Fruit fly (Drosophila melanogaster): ENCODE data around the gene Qsox4.

Gene Qsox4

DNA sequence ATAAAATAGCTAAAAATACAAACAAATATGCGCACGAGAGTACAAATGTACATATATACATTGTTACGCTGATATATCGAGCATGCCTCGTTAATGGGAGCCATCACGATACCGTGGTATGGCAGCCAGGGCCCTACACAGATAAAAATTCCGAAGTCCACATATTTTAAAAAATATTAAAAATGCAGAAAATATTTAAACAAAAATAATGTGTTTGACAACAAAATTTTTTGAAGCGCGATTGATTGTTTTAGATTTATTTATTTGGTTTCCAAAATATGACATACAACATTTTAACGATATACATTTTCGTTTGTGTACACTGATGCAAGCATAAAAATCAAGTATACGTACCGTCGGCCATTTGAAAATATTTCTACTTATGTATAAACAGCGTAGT, 24.2 kb downstream of the Qsox4 start (continued):
- peak; percentile 60 for TF ChIP-seq Jarid2 (GFP tag; optimal IDR thresholded peaks at IDR 0.05)
- TF ChIP-seq NC2β (GFP tag; optimal IDR thresholded peaks at IDR 0.05) = no peak
- TF ChIP-seq CG1603 (tag; optimal IDR thresholded peaks at IDR 0.05) = peak; percentile 51
- TF ChIP-seq CG14965 (GFP tag; optimal IDR thresholded peaks at IDR 0.05; ENCODE audit: borderline replicate concordance) = no peak
- TF ChIP-seq CG6175 (GFP tag; IDR thresholded peaks at IDR 0.05) = peak; percentile 79; the same call in 2 of the 3 replicates
- TF ChIP-seq Abd-B (GFP tag; optimal IDR thresholded peaks at IDR 0.05) = peak; percentile 58
- TF ChIP-seq CG43689 (GFP tag; IDR thresholded peaks at IDR 0.05) = peak; percentile 40; the same call in 1 of the 2 replicates
- peak; percentile 73 for TF ChIP-seq E2f1 (GFP tag; IDR thresholded peaks at IDR 0.05)
- peak; percentile 42 for TF ChIP-seq NK7.1 (GFP tag; optimal IDR thresholded peaks at IDR 0.05)
- TF ChIP-seq da (GFP tag; optimal IDR thresholded peaks at IDR 0.05) = no peak
- peak; percentile 72 for TF ChIP-seq CG17385 (GFP tag; optimal IDR thresholded peaks at IDR 0.05)
- peak; percentile 28 for TF ChIP-seq CG15696 (tag; optimal IDR thresholded peaks at IDR 0.05)
- no peak for TF ChIP-seq D (optimal IDR thresholded peaks at IDR 0.05)
- TF ChIP-seq D (GFP tag; optimal IDR thresholded peaks at IDR 0.05) = peak; percentile 10
- peak; percentile 73; the same call in 1 of the 3 replicates for TF ChIP-seq zfh1 (GFP tag; IDR thresholded peaks at IDR 0.05)
- peak; percentile 41 for TF ChIP-seq zen (tag; optimal IDR thresholded peaks at IDR 0.05)
- TF ChIP-seq hth (optimal IDR thresholded peaks at IDR 0.05) = no peak
- TF ChIP-seq wor (GFP tag; IDR thresholded peaks at IDR 0.05) = 0 out of 2 replicates have a peak, but pooled peaks have one; percentile 34
- TF ChIP-seq fd102C (GFP tag; optimal IDR thresholded peaks at IDR 0.05) = no peak
- TF ChIP-seq Max (GFP tag; optimal IDR thresholded peaks at IDR 0.05) = peak; percentile 70
- no peak for TF ChIP-seq emc (GFP tag; optimal IDR thresholded peaks at IDR 0.05)
- peak; percentile 3 for TF ChIP-seq CG11398 (GFP tag; optimal IDR thresholded peaks at IDR 0.05)
- TF ChIP-seq abd-A (tag; optimal IDR thresholded peaks at IDR 0.05) = peak; percentile 5
- TF ChIP-seq CG12236 (GFP tag; optimal IDR thresholded peaks at IDR 0.05) = no peak
- peak; percentile 16 for TF ChIP-seq CG8944 (GFP tag; optimal IDR thresholded peaks at IDR 0.05)
- TF ChIP-seq org-1 (GFP tag; optimal IDR thresholded peaks at IDR 0.05) = peak; percentile 73
- peak; percentile 81 for TF ChIP-seq sd (tag; optimal IDR thresholded peaks at IDR 0.05)
- TF ChIP-seq CG6272 (GFP tag; IDR thresholded peaks at IDR 0.05) = peak; percentile 43; the same call in 1 of the 2 replicates
- TF ChIP-seq Optix (GFP tag; IDR thresholded peaks at IDR 0.05) = no peak
- peak; percentile 64 for TF ChIP-seq CG4424 (GFP tag; optimal IDR thresholded peaks at IDR 0.05)
- TF ChIP-seq Dfd (GFP tag; optimal IDR thresholded peaks at IDR 0.05) = no peak
- TF ChIP-seq CG10979 (tag; optimal IDR thresholded peaks at IDR 0.05) = peak; percentile 56
- peak; percentile 71 for TF ChIP-seq nmo (GFP tag; optimal IDR thresholded peaks at IDR 0.05)
- TF ChIP-seq fd64A (GFP tag; optimal IDR thresholded peaks at IDR 0.05) = no peak
- TF ChIP-seq Myb (GFP tag; optimal IDR thresholded peaks at IDR 0.05) = peak; percentile 42
- no peak for TF ChIP-seq prd (optimal IDR thresholded peaks at IDR 0.05)
- TF ChIP-seq prd (GFP tag; IDR thresholded peaks at IDR 0.05) = peak; percentile 78
- TF ChIP-seq CG9215 (GFP tag; IDR thresholded peaks at IDR 0.05) = peak; percentile 72
- TF ChIP-seq CG7963 (GFP tag; IDR thresholded peaks at IDR 0.05; ENCODE audit: partially characterized antibody) = no peak
- TF ChIP-seq lola (GFP tag; optimal IDR thresholded peaks at IDR 0.05) = no peak
- no peak for TF ChIP-seq CG34376 (GFP tag; optimal IDR thresholded peaks at IDR 0.05)
- TF ChIP-seq eyg (GFP tag; optimal IDR thresholded peaks at IDR 0.05) = peak; percentile 54
- no peak for TF ChIP-seq Dll (GFP tag; IDR thresholded peaks at IDR 0.05; ENCODE audit: partially characterized antibody)
- peak; percentile 88 for TF ChIP-seq vvl (GFP tag; IDR thresholded peaks at IDR 0.05)
- peak; percentile 57 for TF ChIP-seq Camta (GFP tag; optimal IDR thresholded peaks at IDR 0.05)
- TF ChIP-seq ap (GFP tag; IDR thresholded peaks at IDR 0.05) = peak; percentile 46
- peak; percentile 64 for TF ChIP-seq ems (GFP tag; optimal IDR thresholded peaks at IDR 0.05)
- peak; percentile 58; the same call in 2 of the 3 replicates for TF ChIP-seq CG11560 (tag; IDR thresholded peaks at IDR 0.05)
- no peak for TF ChIP-seq CG2199 (GFP tag; IDR thresholded peaks at IDR 0.05)
- no peak for TF ChIP-seq Atf3 (GFP tag; optimal IDR thresholded peaks at IDR 0.05)
- no peak for TF ChIP-seq knrl (GFP tag; IDR thresholded peaks at IDR 0.05; ENCODE audit: partially characterized antibody)
- TF ChIP-seq gcm2 (GFP tag; optimal IDR thresholded peaks at IDR 0.05) = peak; percentile 54

All from whole organism, embryonic.